Worm (Caenorhabditis elegans): ENCODE data around the gene M151.3.

DNA sequence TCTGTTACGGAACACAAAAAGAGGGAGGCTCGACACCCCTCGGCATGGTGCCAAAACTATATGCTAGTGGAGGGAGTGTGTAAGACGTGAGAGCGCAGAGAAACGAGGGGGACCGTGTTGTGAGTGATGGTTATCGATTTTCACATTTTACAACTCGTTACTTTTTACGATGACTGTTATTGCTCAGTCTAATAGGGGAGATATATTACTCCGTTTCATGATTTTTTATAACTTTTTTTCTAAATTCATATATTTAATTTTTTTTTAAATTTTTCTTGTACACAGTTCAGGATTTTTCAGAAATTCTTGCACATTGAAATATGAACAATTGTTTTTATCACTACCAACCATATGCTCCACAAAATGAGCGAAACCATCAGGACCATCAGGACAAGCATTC is 28.4 kb downstream of the M151.3 start, which contains the start of gene F19B10.5:
- no peak for TF ChIP-seq him-1 (tag; optimal IDR thresholded peaks at IDR 0.05)
- no peak for TF ChIP-seq W03F9.2 (tag; optimal IDR thresholded peaks at IDR 0.05)
- TF ChIP-seq dao-5 (tag; optimal IDR thresholded peaks at IDR 0.05): no peak

Measured in whole organism, L4/young adult.